Fruit fly (Drosophila melanogaster): Measurements from ENCODE around the gene Cdc16.

The Cdc16 gene

dm6 chr3R:23287951-23288350 is 7.0 kb downstream of the Cdc16 start, which contains the start of gene wam:
Gene wam, minus strand, starts transcription at chr3R:23288051.
- TF ChIP-seq tj (GFP tag; optimal IDR thresholded peaks at IDR 0.05) (no peak), CG14711 (tag; optimal IDR thresholded peaks at IDR 0.05) (no peak), pad (GFP tag; optimal IDR thresholded peaks at IDR 0.05) (no peak), bab1 (GFP tag; optimal IDR thresholded peaks at IDR 0.05) (no peak), Crg-1 (GFP tag; optimal IDR thresholded peaks at IDR 0.05) (no peak), Hr96 (GFP tag; optimal IDR thresholded peaks at IDR 0.05) (no peak), Mnt (GFP tag; optimal IDR thresholded peaks at IDR 0.05) (no peak), Clk (GFP tag; optimal IDR thresholded peaks at IDR 0.05) (no peak), CG11617 (GFP tag; optimal IDR thresholded peaks at IDR 0.05) (no peak), CG7045 (GFP tag; optimal IDR thresholded peaks at IDR 0.05) (no peak), toe (GFP tag; optimal IDR thresholded peaks at IDR 0.05) (no peak)

dm6 chr3R:23290089-23290488 is 9.1 kb downstream of the Cdc16 start, which contains the start of gene bb8:
Gene bb8, minus strand, starts transcription at chr3R:23290189.
- TF ChIP-seq pad (GFP tag; optimal IDR thresholded peaks at IDR 0.05) (no peak), CG7101 (tag; optimal IDR thresholded peaks at IDR 0.05) (no peak), CG1620 (GFP tag; optimal IDR thresholded peaks at IDR 0.05) (no peak), CG5204 (GFP tag; optimal IDR thresholded peaks at IDR 0.05) (no peak), Crg-1 (GFP tag; optimal IDR thresholded peaks at IDR 0.05) (no peak), cic (GFP tag; optimal IDR thresholded peaks at IDR 0.05) (no peak), ovo (GFP tag; optimal IDR thresholded peaks at IDR 0.05) (no peak), CG14711 (tag; optimal IDR thresholded peaks at IDR 0.05) (no peak), Hr96 (GFP tag; optimal IDR thresholded peaks at IDR 0.05) (no peak), Clk (GFP tag; optimal IDR thresholded peaks at IDR 0.05) (no peak), tj (GFP tag; optimal IDR thresholded peaks at IDR 0.05) (no peak), CG7045 (GFP tag; optimal IDR thresholded peaks at IDR 0.05) (no peak), cnc (optimal IDR thresholded peaks at IDR 0.05) (no peak)

DNA sequence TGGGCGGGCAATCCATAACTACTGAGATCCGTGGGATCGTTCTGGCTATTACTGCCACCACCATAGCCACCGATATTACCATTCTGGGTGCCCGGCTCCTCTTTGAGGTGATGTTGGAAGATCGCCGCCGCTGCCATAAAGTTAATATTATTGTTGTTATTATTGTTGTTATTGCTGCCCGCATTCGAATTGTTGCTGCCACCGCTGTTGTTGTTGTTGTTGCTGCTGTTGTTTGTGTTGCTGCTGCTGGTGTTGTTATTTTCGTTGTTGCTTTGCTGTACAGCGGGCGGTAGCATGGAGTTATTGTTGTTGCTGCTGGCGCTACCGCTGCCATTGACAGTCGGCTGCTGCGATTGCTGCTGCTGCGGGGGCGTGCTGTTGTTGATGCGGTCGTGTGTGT is 11.3 kb downstream of the Cdc16 start:
- TF ChIP-seq CG14711 (tag; optimal IDR thresholded peaks at IDR 0.05): no peak
- TF ChIP-seq Crg-1 (GFP tag; optimal IDR thresholded peaks at IDR 0.05): no peak
- no peak for TF ChIP-seq cnc (optimal IDR thresholded peaks at IDR 0.05)
- TF ChIP-seq ovo (GFP tag; optimal IDR thresholded peaks at IDR 0.05): no peak
- TF ChIP-seq Mnt (GFP tag; optimal IDR thresholded peaks at IDR 0.05): no peak

- TF ChIP-seq tj (GFP tag; optimal IDR thresholded peaks at IDR 0.05): peak; percentile 91
- no peak for TF ChIP-seq cnc (optimal IDR thresholded peaks at IDR 0.05)
- TF ChIP-seq kay (GFP tag; ENCODE audit: borderline replicate concordance): no peak
- peak; percentile 4 for TF ChIP-seq CG33017 (tag; optimal IDR thresholded peaks at IDR 0.05)
- peak; percentile 21 for TF ChIP-seq cic (GFP tag; optimal IDR thresholded peaks at IDR 0.05)
- no peak for TF ChIP-seq Crg-1 (GFP tag; optimal IDR thresholded peaks at IDR 0.05)
- TF ChIP-seq toe (GFP tag; optimal IDR thresholded peaks at IDR 0.05): peak; percentile 4
- no peak for TF ChIP-seq CG7101 (tag; optimal IDR thresholded peaks at IDR 0.05)
- no peak for TF ChIP-seq CG11617 (GFP tag; optimal IDR thresholded peaks at IDR 0.05)
- TF ChIP-seq Clk (GFP tag; optimal IDR thresholded peaks at IDR 0.05): no peak
These were observed 12.2 kb downstream of the Cdc16 start for dm6 chr3R:23293066-23293777.

- no peak for TF ChIP-seq pad (GFP tag; optimal IDR thresholded peaks at IDR 0.05)
- peak; percentile 24 for TF ChIP-seq Mnt (GFP tag; optimal IDR thresholded peaks at IDR 0.05)
- TF ChIP-seq Crg-1 (GFP tag; optimal IDR thresholded peaks at IDR 0.05): no peak
- TF ChIP-seq CG7045 (GFP tag; optimal IDR thresholded peaks at IDR 0.05): no peak
- TF ChIP-seq CG14711 (tag; optimal IDR thresholded peaks at IDR 0.05): no peak
- peak; percentile 8 for TF ChIP-seq CG33017 (tag; optimal IDR thresholded peaks at IDR 0.05)
- peak; percentile 15 for TF ChIP-seq CG7101 (tag; optimal IDR thresholded peaks at IDR 0.05)
- no peak for TF ChIP-seq CG12768 (GFP tag; optimal IDR thresholded peaks at IDR 0.05)
- no peak for TF ChIP-seq bab1 (GFP tag; optimal IDR thresholded peaks at IDR 0.05)
- TF ChIP-seq ovo (GFP tag; optimal IDR thresholded peaks at IDR 0.05): no peak
- peak; percentile 37 for TF ChIP-seq Hr96 (GFP tag; optimal IDR thresholded peaks at IDR 0.05)
- TF ChIP-seq CG5204 (GFP tag; optimal IDR thresholded peaks at IDR 0.05): no peak
- TF ChIP-seq CG1620 (GFP tag; optimal IDR thresholded peaks at IDR 0.05): no peak
- peak; percentile 56 for TF ChIP-seq cic (GFP tag; optimal IDR thresholded peaks at IDR 0.05)
- TF ChIP-seq toe (GFP tag; optimal IDR thresholded peaks at IDR 0.05): peak; percentile 6
- no peak for TF ChIP-seq cnc (optimal IDR thresholded peaks at IDR 0.05)
- TF ChIP-seq CG11617 (GFP tag; optimal IDR thresholded peaks at IDR 0.05): no peak
- no peak for TF ChIP-seq Clk (GFP tag; optimal IDR thresholded peaks at IDR 0.05)
- no peak for TF ChIP-seq kay (GFP tag; ENCODE audit: borderline replicate concordance)
- peak; percentile 28 for TF ChIP-seq tj (GFP tag; optimal IDR thresholded peaks at IDR 0.05)
These were observed 14.4 kb downstream of the Cdc16 start for dm6 chr3R:23295360-23295772.

DNA sequence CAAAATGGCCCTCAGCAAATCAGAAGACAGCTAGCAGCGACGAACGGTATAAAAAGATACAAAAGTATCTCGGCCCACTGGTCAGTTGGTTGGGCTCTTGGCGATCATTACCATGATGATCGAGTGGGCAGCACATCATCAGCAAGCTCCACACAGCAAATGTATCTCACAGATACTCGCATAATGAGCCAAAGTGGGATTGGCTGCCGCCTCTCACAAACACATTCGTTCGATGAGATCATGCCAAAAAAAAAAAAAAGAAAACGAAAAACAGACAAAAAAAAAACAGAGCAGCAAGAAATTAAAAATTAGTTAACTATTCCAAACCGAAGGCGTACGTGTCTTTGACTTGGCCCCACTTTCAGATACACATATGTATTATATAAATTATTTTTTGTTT is 15.1 kb downstream of the Cdc16 start:
- no peak for TF ChIP-seq Clk (GFP tag; optimal IDR thresholded peaks at IDR 0.05)
- TF ChIP-seq Mnt (GFP tag; optimal IDR thresholded peaks at IDR 0.05): no peak
- no peak for TF ChIP-seq CG7101 (tag; optimal IDR thresholded peaks at IDR 0.05)
- no peak for TF ChIP-seq bab1 (GFP tag; optimal IDR thresholded peaks at IDR 0.05)
- no peak for TF ChIP-seq CG14711 (tag; optimal IDR thresholded peaks at IDR 0.05)
- no peak for TF ChIP-seq CG11617 (GFP tag; optimal IDR thresholded peaks at IDR 0.05)
- TF ChIP-seq toe (GFP tag; optimal IDR thresholded peaks at IDR 0.05): no peak
- TF ChIP-seq Crg-1 (GFP tag; optimal IDR thresholded peaks at IDR 0.05): no peak
- TF ChIP-seq cic (GFP tag; optimal IDR thresholded peaks at IDR 0.05): no peak
- TF ChIP-seq CG33017 (tag; optimal IDR thresholded peaks at IDR 0.05): no peak
- no peak for TF ChIP-seq CG12768 (GFP tag; optimal IDR thresholded peaks at IDR 0.05)
